Worm (Caenorhabditis elegans): Measurements from ENCODE around the gene C33H5.13.

C33H5.13 gene

ce11 chrIV:7829275-7829938 is 37.3 kb upstream of the C33H5.13 start, which contains the start of gene C06A6.4:
Gene C06A6.4, minus strand, starts transcription at chrIV:7829298.
- TF ChIP-seq xnd-1 (tag; optimal IDR thresholded peaks at IDR 0.05) (peak; percentile 83), F49E8.2 (tag; optimal IDR thresholded peaks at IDR 0.05; ENCODE audit: insufficient read depth) (peak; percentile 52), Y53G8AR.9 (GFP tag; conservative IDR thresholded peaks at IDR 0.05) (no peak), nhr-80 (tag; optimal IDR thresholded peaks at IDR 0.05) (peak; percentile 38), snpc-4 (GFP tag; optimal IDR thresholded peaks at IDR 0.05) (no peak), snpc-4 (tag; optimal IDR thresholded peaks at IDR 0.05) (peak in 2 of 4 experiments; percentile 10 to 36), gei-17 (GFP tag; optimal IDR thresholded peaks at IDR 0.05) (no peak), efl-1 (GFP tag; optimal IDR thresholded peaks at IDR 0.05) (peak; percentile 80), F33H1.4 (GFP tag; IDR thresholded peaks at IDR 0.05) (peak; percentile 92), ets-4 (GFP tag; optimal IDR thresholded peaks at IDR 0.05) (no peak), dpl-1 (GFP tag; optimal IDR thresholded peaks at IDR 0.05) (peak; percentile 45), unc-130 (GFP tag; optimal IDR thresholded peaks at IDR 0.05) (no peak), hmg-1.2 (GFP tag; IDR thresholded peaks at IDR 0.05) (0 out of 2 replicates have a peak, but pooled peaks have one; percentile 11), snpc-1.1 (tag; optimal IDR thresholded peaks at IDR 0.05; ENCODE audit: insufficient read depth) (peak; percentile 7), madf-8 (GFP tag; conservative IDR thresholded peaks at IDR 0.05) (peak; percentile 79; the same call in 1 of the 2 replicates), him-1 (tag; optimal IDR thresholded peaks at IDR 0.05) (peak; percentile 6), ceh-91 (GFP tag; IDR thresholded peaks at IDR 0.05) (peak; percentile 64), D2030.7 (GFP tag; IDR thresholded peaks at IDR 0.05) (peak; percentile 73), tbp1 (GFP tag; optimal IDR thresholded peaks at IDR 0.05) (peak; percentile 19), madf-6 (GFP tag; IDR thresholded peaks at IDR 0.05) (peak; percentile 92), mcd-1 (GFP tag; IDR thresholded peaks at IDR 0.05) (0 out of 2 replicates have a peak, but pooled peaks have one; percentile 10), pbrm-1 (GFP tag; IDR thresholded peaks at IDR 0.05) (peak; percentile 42; the same call in 1 of the 2 replicates), lsl-1 (GFP tag; optimal IDR thresholded peaks at IDR 0.05) (peak; percentile 97), ZK185.1 (tag; optimal IDR thresholded peaks at IDR 0.05; ENCODE audit: poor library complexity, severe bottlenecking) (no peak), lin-54 (GFP tag; optimal IDR thresholded peaks at IDR 0.05) (peak; percentile 22)

ce11 chrIV:7824649-7825048 is 32.6 kb upstream of the C33H5.13 start:
- no peak for TF ChIP-seq lin-40 (tag; optimal IDR thresholded peaks at IDR 0.05)
- TF ChIP-seq K11D2.4 (GFP tag; IDR thresholded peaks at IDR 0.05) = no peak
- no peak for TF ChIP-seq egl-18 (GFP tag; IDR thresholded peaks at IDR 0.05)
- TF ChIP-seq sptf-2 (GFP tag; optimal IDR thresholded peaks at IDR 0.05) = no peak
- TF ChIP-seq lin-26 (GFP tag; IDR thresholded peaks at IDR 0.05) = no peak
- TF ChIP-seq F57C9.4 (tag; optimal IDR thresholded peaks at IDR 0.05) = no peak
- no peak for TF ChIP-seq madf-3 (GFP tag; IDR thresholded peaks at IDR 0.05)
- no peak for TF ChIP-seq athp-1 (tag; optimal IDR thresholded peaks at IDR 0.05)
- TF ChIP-seq hsf-1 (GFP tag; IDR thresholded peaks at IDR 0.05) = no peak
- TF ChIP-seq let-607 (tag; optimal IDR thresholded peaks at IDR 0.05) = no peak
- no peak for TF ChIP-seq mxl-1 (tag; optimal IDR thresholded peaks at IDR 0.05)
- no peak for TF ChIP-seq K12H6.12 (tag; optimal IDR thresholded peaks at IDR 0.05)
- no peak for TF ChIP-seq F57A8.1 (GFP tag; optimal IDR thresholded peaks at IDR 0.05)
